Fruit fly (Drosophila melanogaster): ENCODE data around the gene Osi20.

dm6 chr3R:6337397-6337796, 2.5 kb upstream of the Osi20 start:
- TF ChIP-seq kay (GFP tag; ENCODE audit: borderline replicate concordance) (no peak), bab1 (GFP tag; optimal IDR thresholded peaks at IDR 0.05) (no peak), CG7045 (GFP tag; optimal IDR thresholded peaks at IDR 0.05) (no peak), cic (GFP tag; optimal IDR thresholded peaks at IDR 0.05) (no peak), cnc (optimal IDR thresholded peaks at IDR 0.05) (no peak)
